Fruit fly (Drosophila melanogaster) whole organism, embryonic: Measurements from ENCODE around the gene CG32052.
A peak's percentile ranks its signal among the peaks of the same experiment; 100 is the strongest.

ENCODE experiments used
- Adf1 ChIP-seq: fragments of 200-800 bp; sonication (Bioruptor generic); IDR thresholded peaks from 2 replicates; pipeline ENCODE4 v1.3.6; 2022; ENCODE audit warnings: missing biosample characterization, missing genetic modification characterization
- Bteb2 ChIP-seq: fragments of 200-800 bp; sonication (Bioruptor generic); optimal IDR thresholded peaks from 2 replicates; lab custom pipeline; 2016; ENCODE audit warnings: missing biosample characterization, missing genetic modification characterization
- CG10147 ChIP-seq: fragments of 200-800 bp; sonication (Bioruptor generic); optimal IDR thresholded peaks from 2 replicates; lab custom pipeline; 2019; ENCODE audit warnings: missing biosample characterization, mild to moderate bottlenecking, missing genetic modification characterization, moderate library complexity
- CG10959 ChIP-seq: fragments of 200-800 bp; sonication (Bioruptor generic); IDR thresholded peaks from 2 replicates; pipeline ENCODE4 v1.3.6; 2022; ENCODE audit warnings: missing biosample characterization, missing genetic modification characterization
- CG11085 ChIP-seq: fragments of 200-800 bp; sonication (Bioruptor generic); IDR thresholded peaks from 2 replicates; pipeline ENCODE4 v1.3.6; 2022; ENCODE audit warnings: missing biosample characterization, missing genetic modification characterization
- CG13123 ChIP-seq: fragments of 200-800 bp; sonication (Bioruptor generic); optimal IDR thresholded peaks from 2 replicates; lab custom pipeline; 2016; ENCODE audit warnings: missing biosample characterization, missing genetic modification characterization
- CG14441 ChIP-seq: fragments of 200-800 bp; sonication (Bioruptor generic); IDR thresholded peaks from 2 replicates; pipeline ENCODE4 v1.3.6; 2022; ENCODE audit warnings: missing biosample characterization, missing genetic modification characterization
- CG14710 ChIP-seq: fragments of 200-800 bp; sonication (Bioruptor generic); optimal IDR thresholded peaks from 3 replicates; lab custom pipeline; 2019; ENCODE audit warnings: missing biosample characterization, mild to moderate bottlenecking, missing genetic modification characterization, moderate library complexity
- CG16779 ChIP-seq: fragments of 200-800 bp; sonication (Bioruptor generic); IDR thresholded peaks from 2 replicates; pipeline ENCODE4 v1.3.6; 2022; ENCODE audit warnings: missing biosample characterization, missing genetic modification characterization
- CG30431 ChIP-seq: fragments of 200-800 bp; sonication (Bioruptor generic); optimal IDR thresholded peaks from 2 replicates; lab custom pipeline; 2017; ENCODE audit warnings: missing biosample characterization, missing genetic modification characterization
- CG31224 ChIP-seq: fragments of 200-800 bp; sonication (Bioruptor generic); IDR thresholded peaks from 2 replicates; pipeline ENCODE4 v1.3.6; 2022; ENCODE audit warnings: missing biosample characterization, missing genetic modification characterization
- CG31441 ChIP-seq: fragments of 200-800 bp; sonication (Bioruptor generic); IDR thresholded peaks from 2 replicates; pipeline ENCODE4 v1.3.6; 2022; ENCODE audit warnings: missing biosample characterization, missing genetic modification characterization
- CG34376 ChIP-seq: fragments of 200-800 bp; sonication (Bioruptor generic); optimal IDR thresholded peaks from 2 replicates; lab custom pipeline; 2018; ENCODE audit warnings: missing biosample characterization, mild to moderate bottlenecking, missing genetic modification characterization
- CG4328 ChIP-seq: fragments of 200-800 bp; sonication (Bioruptor generic); optimal IDR thresholded peaks from 3 replicates; lab custom pipeline; 2017; ENCODE audit warnings: missing biosample characterization, missing genetic modification reagents, missing genetic modification characterization
- CG5245 ChIP-seq: fragments of 200-800 bp; sonication (Bioruptor generic); optimal IDR thresholded peaks from 3 replicates; lab custom pipeline; 2016; ENCODE audit warnings: missing biosample characterization, missing genetic modification characterization
- CG6272 ChIP-seq: fragments of 200-800 bp; sonication (Bioruptor generic); IDR thresholded peaks from 2 replicates; pipeline ENCODE4 v1.3.6; 2022; ENCODE audit warnings: missing biosample characterization, missing genetic modification characterization
- CG8388 ChIP-seq: fragments of 200-800 bp; sonication (Bioruptor generic); optimal IDR thresholded peaks from 2 replicates; lab custom pipeline; 2019; ENCODE audit warnings: missing biosample characterization, mild to moderate bottlenecking, missing genetic modification characterization, moderate library complexity
- CG9609 ChIP-seq: fragments of 200-800 bp; sonication (Bioruptor generic); optimal IDR thresholded peaks from 3 replicates; lab custom pipeline; 2016; ENCODE audit warnings: missing biosample characterization, missing genetic modification characterization
- CG9932 ChIP-seq: fragments of 200-800 bp; sonication (Bioruptor generic); IDR thresholded peaks from 2 replicates; pipeline ENCODE4 v1.3.6; 2022; ENCODE audit warnings: missing biosample characterization, missing genetic modification characterization
- CTCF ChIP-seq: fragments of 200-800 bp; sonication (Bioruptor generic); optimal IDR thresholded peaks from 2 replicates; lab custom pipeline; 2017; ENCODE audit warnings: missing biosample characterization, mild to moderate bottlenecking, missing genetic modification characterization, moderate library complexity
- Chrac-16 ChIP-seq: fragments of 200-800 bp; sonication (Bioruptor generic); optimal IDR thresholded peaks from 3 replicates; lab custom pipeline; 2016; ENCODE audit warnings: missing biosample characterization, missing genetic modification characterization
- CrebB ChIP-seq: fragments of 200-800 bp; sonication (Bioruptor generic); optimal IDR thresholded peaks from 3 replicates; lab custom pipeline; 2018; ENCODE audit warnings: missing biosample characterization, mild to moderate bottlenecking, missing genetic modification characterization
- Fer1 ChIP-seq: fragments of 200-800 bp; sonication (Bioruptor generic); optimal IDR thresholded peaks from 2 replicates; lab custom pipeline; 2017; ENCODE audit warnings: missing biosample characterization, mild to moderate bottlenecking, missing genetic modification characterization
- Hmr ChIP-seq: fragments of 200-800 bp; sonication (Bioruptor generic); optimal IDR thresholded peaks from 3 replicates; lab custom pipeline; 2017; ENCODE audit warnings: mild to moderate bottlenecking, missing biosample characterization, missing genetic modification reagents, missing genetic modification characterization
- Lpt ChIP-seq: fragments of >200 bp; optimal IDR thresholded peaks from 2 replicates; lab custom pipeline; 2018; ENCODE audit warnings: missing biosample characterization, missing genetic modification characterization
- Mes4 ChIP-seq: fragments of 200-800 bp; sonication (Bioruptor generic); optimal IDR thresholded peaks from 2 replicates; lab custom pipeline; 2016; ENCODE audit warnings: missing biosample characterization, missing genetic modification characterization
- NC2α ChIP-seq: fragments of 200-800 bp; sonication (Bioruptor generic); optimal IDR thresholded peaks from 2 replicates; lab custom pipeline; 2016; ENCODE audit warnings: missing biosample characterization, missing genetic modification characterization
- Opbp ChIP-seq: fragments of 200-800 bp; sonication (Bioruptor generic); IDR thresholded peaks from 3 replicates; pipeline ENCODE4 v1.3.6; 2022; ENCODE audit warnings: missing biosample characterization, missing genetic modification characterization; ENCODE audit not compliant: partially characterized antibody
- Scr ChIP-seq: fragments of 200-800 bp; sonication (Bioruptor generic); IDR thresholded peaks from 2 replicates; pipeline ENCODE4 v1.3.6; 2022; ENCODE audit warnings: missing biosample characterization, missing genetic modification characterization; ENCODE audit not compliant: partially characterized antibody
- Sox102F ChIP-seq: fragments of 200-800 bp; sonication (Bioruptor generic); optimal IDR thresholded peaks from 2 replicates; lab custom pipeline; 2018; ENCODE audit warnings: missing biosample characterization, mild to moderate bottlenecking, missing genetic modification characterization, moderate library complexity
- Ssrp ChIP-seq: fragments of 200-800 bp; sonication (Bioruptor generic); optimal IDR thresholded peaks from 2 replicates; lab custom pipeline; 2018; ENCODE audit warnings: missing biosample characterization, mild to moderate bottlenecking, missing genetic modification characterization, moderate library complexity
- YL-1 ChIP-seq: fragments of 200-800 bp; sonication (Bioruptor generic); optimal IDR thresholded peaks from 3 replicates; lab custom pipeline; 2017; ENCODE audit warnings: missing biosample characterization, mild to moderate bottlenecking, missing genetic modification characterization
- aop ChIP-seq: fragments of 200-800 bp; sonication (Bioruptor generic); IDR thresholded peaks from 2 replicates; pipeline ENCODE4 v1.3.6; 2022; ENCODE audit warnings: missing biosample characterization, missing genetic modification characterization
- cato ChIP-seq: fragments of 200-800 bp; sonication (Bioruptor generic); optimal IDR thresholded peaks from 2 replicates; lab custom pipeline; 2016; ENCODE audit warnings: missing biosample characterization, missing genetic modification characterization, borderline replicate concordance
- danr ChIP-seq: fragments of 200-800 bp; sonication (Bioruptor generic); IDR thresholded peaks from 2 replicates; pipeline ENCODE4 v1.3.6; 2022; ENCODE audit warnings: missing biosample characterization, missing genetic modification characterization
- ems ChIP-seq: fragments of 200-800 bp; sonication (Bioruptor generic); optimal IDR thresholded peaks from 3 replicates; lab custom pipeline; 2016; ENCODE audit warnings: missing biosample characterization, missing genetic modification characterization
- exex ChIP-seq: fragments of 200-800 bp; sonication (Bioruptor generic); optimal IDR thresholded peaks from 4 replicates; lab custom pipeline; 2018; ENCODE audit warnings: missing biosample characterization, mild to moderate bottlenecking, missing genetic modification characterization, moderate library complexity
- fru ChIP-seq: fragments of >200 bp; optimal IDR thresholded peaks from 2 replicates; lab custom pipeline; 2017
- gce ChIP-seq: fragments of 200-800 bp; sonication (Bioruptor generic); IDR thresholded peaks from 3 replicates; pipeline ENCODE4 v1.3.6; 2022; ENCODE audit warnings: missing biosample characterization, missing genetic modification characterization
- gcm2 ChIP-seq: fragments of 200-800 bp; sonication (Bioruptor generic); optimal IDR thresholded peaks from 2 replicates; lab custom pipeline; 2016; ENCODE audit warnings: missing biosample characterization, missing genetic modification characterization
- grn ChIP-seq: fragments of 200-800 bp; sonication (Bioruptor generic); optimal IDR thresholded peaks from 3 replicates; lab custom pipeline; 2017; ENCODE audit warnings: missing biosample characterization, missing genetic modification characterization
- ind ChIP-seq: fragments of 200-800 bp; sonication (Bioruptor generic); optimal IDR thresholded peaks from 3 replicates; lab custom pipeline; 2016; ENCODE audit warnings: missing biosample characterization, missing genetic modification characterization
- kah ChIP-seq: fragments of 200-800 bp; sonication (Bioruptor generic); optimal IDR thresholded peaks from 2 replicates; lab custom pipeline; 2018; ENCODE audit warnings: missing biosample characterization, mild to moderate bottlenecking, missing genetic modification characterization
- knrl ChIP-seq: fragments of 200-800 bp; sonication (Bioruptor generic); IDR thresholded peaks from 3 replicates; pipeline ENCODE4 v1.3.6; 2022; ENCODE audit warnings: missing biosample characterization, missing genetic modification characterization; ENCODE audit not compliant: partially characterized antibody
- mirr ChIP-seq: fragments of 200-800 bp; sonication (Bioruptor generic); optimal IDR thresholded peaks from 3 replicates; lab custom pipeline; 2018; ENCODE audit warnings: missing biosample characterization, mild to moderate bottlenecking, missing genetic modification characterization
- mld ChIP-seq: fragments of 200-800 bp; sonication (Bioruptor generic); IDR thresholded peaks from 3 replicates; pipeline ENCODE4 v1.3.6; 2022; ENCODE audit warnings: missing biosample characterization, missing genetic modification characterization; ENCODE audit not compliant: partially characterized antibody
- nmo ChIP-seq: fragments of 200-800 bp; sonication (Bioruptor generic); optimal IDR thresholded peaks from 2 replicates; lab custom pipeline; 2018; ENCODE audit warnings: missing biosample characterization, mild to moderate bottlenecking, missing genetic modification characterization, moderate library complexity
- phol ChIP-seq: fragments of 200-800 bp; sonication (Bioruptor generic); optimal IDR thresholded peaks from 3 replicates; lab custom pipeline; 2018; ENCODE audit warnings: missing biosample characterization, mild to moderate bottlenecking, missing genetic modification characterization, moderate library complexity
- ranshi ChIP-seq: fragments of 200-800 bp; sonication (Bioruptor generic); IDR thresholded peaks from 2 replicates; pipeline ENCODE4 v1.3.6; 2022; ENCODE audit warnings: missing biosample characterization, missing genetic modification characterization
- slou ChIP-seq: fragments of 200-800 bp; sonication (Bioruptor generic); optimal IDR thresholded peaks from 3 replicates; lab custom pipeline; 2016; ENCODE audit warnings: missing biosample characterization, missing genetic modification characterization
- sug ChIP-seq: fragments of 200-800 bp; optimal IDR thresholded peaks from 2 replicates; lab custom pipeline; 2019; ENCODE audit warnings: missing biosample characterization, mild to moderate bottlenecking, missing genetic modification characterization, moderate library complexity
- twi ChIP-seq: fragments of 200-800 bp; optimal IDR thresholded peaks from 2 replicates; lab custom pipeline; 2019; ENCODE audit warnings: missing biosample characterization, mild to moderate bottlenecking, missing genetic modification characterization, moderate library complexity
- vfl ChIP-seq: fragments of 200-800 bp; sonication (Bioruptor generic); optimal IDR thresholded peaks from 2 replicates; lab custom pipeline; 2016; ENCODE audit warnings: missing biosample characterization, missing genetic modification characterization

Gene CG32052

dm6 chr3L:9760151-9760749 is 26.6 kb upstream of the CG32052 start, which contains the start of gene CG42268 (continued):
- TF ChIP-seq gcm2 (GFP tag; lab: Kevin White, UChicago) (no peak), CG9609 (GFP tag; lab: Kevin White, UChicago) (no peak), mld (GFP tag; lab: Robert Waterston, UW) (no peak), kah (GFP tag; lab: Kevin White, UChicago) (no peak), sug (tag; lab: Kevin White, UChicago) (peak; percentile 26), ind (GFP tag; lab: Kevin White, UChicago) (no peak), CrebB (no peak), CG14441 (GFP tag; lab: Robert Waterston, UW) (no peak), CG9932 (GFP tag; lab: Robert Waterston, UW) (no peak), grn (GFP tag; lab: Kevin White, UChicago) (no peak), CG31224 (GFP tag; lab: Robert Waterston, UW) (no peak), Scr (GFP tag; lab: Robert Waterston, UW) (no peak), CG31441 (no peak), Mes4 (GFP tag; lab: Kevin White, UChicago) (no peak), mirr (peak; percentile 23), CG14710 (no peak), phol (tag; lab: Kevin White, UChicago) (no peak), danr (GFP tag; lab: Robert Waterston, UW) (no peak), Sox102F (no peak), Hmr (GFP tag; lab: Kevin White, UChicago) (no peak), CG30431 (no peak), slou (GFP tag; lab: Kevin White, UChicago) (no peak), CG10147 (GFP tag; lab: Kevin White, UChicago) (peak; percentile 32), vfl (GFP tag; lab: Kevin White, UChicago) (no peak), fru (lab: Kevin White, UChicago) (no peak), ranshi (no peak), Opbp (GFP tag; lab: Robert Waterston, UW) (no peak), CG5245 (GFP tag; lab: Kevin White, UChicago) (no peak), Bteb2 (no peak), CG16779 (GFP tag; lab: Robert Waterston, UW) (no peak), Adf1 (GFP tag; lab: Robert Waterston, UW) (peak; percentile 6; the same call in 1 of the 2 replicates), YL-1 (GFP tag; lab: Kevin White, UChicago) (no peak), knrl (GFP tag; lab: Robert Waterston, UW) (no peak), Ssrp (no peak), CG13123 (GFP tag; lab: Kevin White, UChicago) (no peak), Lpt (no peak), CG4328 (GFP tag; lab: Kevin White, UChicago) (no peak), ems (no peak), exex (tag; lab: Kevin White, UChicago) (peak; percentile 84), nmo (GFP tag; lab: Kevin White, UChicago) (no peak), CG10959 (GFP tag; lab: Robert Waterston, UW) (no peak), Chrac-16 (GFP tag; lab: Kevin White, UChicago) (no peak), Fer1 (GFP tag; lab: Kevin White, UChicago) (peak; percentile 36), NC2α (no peak), cato (no peak), CTCF (GFP tag; lab: Kevin White, UChicago) (no peak), gce (GFP tag; lab: Robert Waterston, UW) (no peak), twi (tag; lab: Kevin White, UChicago) (no peak), CG34376 (GFP tag; lab: Kevin White, UChicago) (peak; percentile 47), aop (GFP tag; lab: Robert Waterston, UW) (no peak), CG6272 (no peak), CG8388 (GFP tag; lab: Kevin White, UChicago) (no peak), CG11085 (no peak)
